Fruit fly (Drosophila melanogaster) whole organism, embryonic: Measurements from ENCODE around the gene CG6277.

Experiments used
- Antp ChIP-seq: fragments of 200-800 bp; sonication (Bioruptor generic); optimal IDR thresholded peaks from 3 replicates; lab custom pipeline; 2016; ENCODE audit warnings: missing biosample characterization, missing genetic modification characterization
- C15 ChIP-seq: fragments of 200-800 bp; sonication (Bioruptor generic); IDR thresholded peaks from 3 replicates; pipeline ENCODE4 v1.3.6; 2022; ENCODE audit warnings: missing biosample characterization, missing genetic modification characterization
- CG10147 ChIP-seq: fragments of 200-800 bp; sonication (Bioruptor generic); optimal IDR thresholded peaks from 2 replicates; lab custom pipeline; 2019; ENCODE audit warnings: missing biosample characterization, mild to moderate bottlenecking, missing genetic modification characterization, moderate library complexity
- CG10654 ChIP-seq: fragments of 200-800 bp; sonication (Bioruptor generic); optimal IDR thresholded peaks from 2 replicates; lab custom pipeline; 2016; ENCODE audit warnings: missing biosample characterization, missing genetic modification characterization
- CG11247 ChIP-seq: fragments of 200-800 bp; sonication (Bioruptor generic); IDR thresholded peaks from 2 replicates; pipeline ENCODE4 v1.3.6; 2022; ENCODE audit warnings: missing biosample characterization, missing genetic modification characterization
- CG12155 ChIP-seq: fragments of 200-800 bp; sonication (Bioruptor generic); optimal IDR thresholded peaks from 3 replicates; lab custom pipeline; 2016; ENCODE audit warnings: missing biosample characterization, missing genetic modification characterization
- CG14860 ChIP-seq: fragments of 200-800 bp; sonication (Bioruptor generic); IDR thresholded peaks from 3 replicates; pipeline ENCODE4 v1.3.6; 2022; ENCODE audit warnings: missing biosample characterization, missing genetic modification characterization; ENCODE audit not compliant: partially characterized antibody
- CG17912 ChIP-seq: fragments of 200-800 bp; sonication (Bioruptor generic); optimal IDR thresholded peaks from 2 replicates; lab custom pipeline; 2018; ENCODE audit warnings: missing biosample characterization, mild to moderate bottlenecking, missing genetic modification characterization
- CG18011 ChIP-seq: fragments of 200-800 bp; sonication (Bioruptor generic); optimal IDR thresholded peaks from 2 replicates; lab custom pipeline; 2017; ENCODE audit warnings: missing biosample characterization, missing genetic modification characterization, mild to moderate bottlenecking, moderate library complexity, missing genotype
- CG18262 ChIP-seq: fragments of 200-800 bp; optimal IDR thresholded peaks from 3 replicates; lab custom pipeline; 2019; ENCODE audit warnings: missing biosample characterization, mild to moderate bottlenecking, missing genetic modification characterization, moderate library complexity
- CG18619 ChIP-seq: fragments of 200-800 bp; sonication (Bioruptor generic); optimal IDR thresholded peaks from 3 replicates; lab custom pipeline; 2017; ENCODE audit warnings: missing biosample characterization, mild to moderate bottlenecking, missing genetic modification characterization
- CG18764 ChIP-seq: fragments of 200-800 bp; sonication (Bioruptor generic); optimal IDR thresholded peaks from 3 replicates; lab custom pipeline; 2016; ENCODE audit warnings: missing biosample characterization, missing genetic modification characterization
- CG30431 ChIP-seq: fragments of 200-800 bp; sonication (Bioruptor generic); optimal IDR thresholded peaks from 2 replicates; lab custom pipeline; 2017; ENCODE audit warnings: missing biosample characterization, missing genetic modification characterization
- CG31441 ChIP-seq: fragments of 200-800 bp; sonication (Bioruptor generic); IDR thresholded peaks from 2 replicates; pipeline ENCODE4 v1.3.6; 2022; ENCODE audit warnings: missing biosample characterization, missing genetic modification characterization
- CG4282 ChIP-seq: fragments of 200-800 bp; sonication (Bioruptor generic); optimal IDR thresholded peaks from 2 replicates; lab custom pipeline; 2016; ENCODE audit warnings: missing biosample characterization, missing genetic modification characterization
- CG5953 ChIP-seq: fragments of 200-800 bp; sonication (Bioruptor generic); IDR thresholded peaks from 2 replicates; pipeline ENCODE4 v1.3.6; 2022; ENCODE audit warnings: missing biosample characterization, missing genetic modification characterization
- CG6854 ChIP-seq: fragments of 200-800 bp; sonication (Bioruptor generic); optimal IDR thresholded peaks from 3 replicates; lab custom pipeline; 2017; ENCODE audit warnings: missing biosample characterization, mild to moderate bottlenecking, missing genetic modification characterization
- CG9817 ChIP-seq: fragments of 200-800 bp; sonication (Bioruptor generic); optimal IDR thresholded peaks from 2 replicates; lab custom pipeline; 2018; ENCODE audit warnings: missing biosample characterization, mild to moderate bottlenecking, missing genetic modification characterization, moderate library complexity
- E2f1 ChIP-seq: fragments of 200-800 bp; sonication (Bioruptor generic); IDR thresholded peaks from 2 replicates; pipeline ENCODE4 v1.3.6; 2022; ENCODE audit warnings: missing biosample characterization, missing genetic modification characterization
- Gsc ChIP-seq: fragments of 200-800 bp; sonication (Bioruptor generic); IDR thresholded peaks from 2 replicates; pipeline ENCODE4 v1.3.6; 2022; ENCODE audit warnings: missing biosample characterization, missing genetic modification characterization
- HHEX ChIP-seq: fragments of 200-800 bp; sonication (Bioruptor generic); optimal IDR thresholded peaks from 3 replicates; lab custom pipeline; 2017; ENCODE audit warnings: missing biosample characterization, mild to moderate bottlenecking, missing genetic modification characterization, missing genetic modification reagents
- Hey ChIP-seq: fragments of 200-800 bp; sonication (Bioruptor generic); optimal IDR thresholded peaks from 3 replicates; lab custom pipeline; 2018; ENCODE audit warnings: missing biosample characterization, mild to moderate bottlenecking, missing genetic modification characterization
- Hr3 ChIP-seq: fragments of 200-800 bp; sonication (Bioruptor generic); optimal IDR thresholded peaks from 3 replicates; lab custom pipeline; 2016; ENCODE audit warnings: missing biosample characterization, missing genetic modification characterization
- MBD-R2 ChIP-seq: fragments of 200-800 bp; sonication (Bioruptor generic); IDR thresholded peaks from 2 replicates; pipeline ENCODE4 v1.3.6; 2022; ENCODE audit warnings: missing biosample characterization, missing genetic modification characterization
- Mad ChIP-seq: fragments of 200-800 bp; sonication (Bioruptor generic); optimal IDR thresholded peaks from 2 replicates; lab custom pipeline; 2016; ENCODE audit warnings: missing biosample characterization, missing genetic modification characterization
- Nf-YA ChIP-seq: fragments of 200-800 bp; sonication (Bioruptor generic); IDR thresholded peaks from 2 replicates; pipeline ENCODE4 v1.3.6; 2022; ENCODE audit warnings: missing biosample characterization, missing genetic modification characterization
- Ptx1 ChIP-seq: fragments of 200-800 bp; sonication (Bioruptor generic); IDR thresholded peaks from 2 replicates; pipeline ENCODE4 v1.3.6; 2022; ENCODE audit warnings: missing biosample characterization, missing genetic modification characterization
- Rx ChIP-seq: fragments of 200-800 bp; sonication (Bioruptor generic); IDR thresholded peaks from 2 replicates; pipeline ENCODE4 v1.3.6; 2022; ENCODE audit warnings: missing biosample characterization, missing genetic modification characterization
- Vsx1 ChIP-seq: fragments of 200-800 bp; sonication (Bioruptor generic); optimal IDR thresholded peaks from 2 replicates; lab custom pipeline; 2017; ENCODE audit warnings: missing biosample characterization, mild to moderate bottlenecking, missing genetic modification characterization, missing genetic modification reagents
- Xbp1 ChIP-seq: fragments of 200-800 bp; sonication (Bioruptor generic); optimal IDR thresholded peaks from 3 replicates; lab custom pipeline; 2016; ENCODE audit warnings: missing biosample characterization, mild to moderate bottlenecking, missing genetic modification characterization
- ab ChIP-seq: fragments of 200-800 bp; sonication (Bioruptor generic); optimal IDR thresholded peaks from 2 replicates; lab custom pipeline; 2016; ENCODE audit warnings: missing biosample characterization, missing genetic modification characterization
- abd-A ChIP-seq: fragments of 200-800 bp; sonication (Bioruptor generic); optimal IDR thresholded peaks from 3 replicates; lab custom pipeline; 2019; ENCODE audit warnings: missing biosample characterization, mild to moderate bottlenecking, missing genetic modification characterization, moderate library complexity
- amos ChIP-seq: fragments of 200-800 bp; sonication (Bioruptor generic); IDR thresholded peaks from 2 replicates; pipeline ENCODE4 v1.3.6; 2022; ENCODE audit warnings: missing biosample characterization, missing genetic modification characterization; ENCODE audit not compliant: partially characterized antibody
- ara ChIP-seq: fragments of 200-800 bp; sonication (Bioruptor generic); IDR thresholded peaks from 2 replicates; pipeline ENCODE4 v1.3.6; 2022; ENCODE audit warnings: missing biosample characterization, missing genetic modification characterization
- cad ChIP-seq: fragments of >200 bp; optimal IDR thresholded peaks from 2 replicates; lab custom pipeline; 2017; ENCODE audit warnings: missing biosample characterization, missing genetic modification characterization
- chm ChIP-seq: fragments of 200-800 bp; sonication (Bioruptor generic); IDR thresholded peaks from 2 replicates; pipeline ENCODE4 v1.3.6; 2022; ENCODE audit warnings: missing biosample characterization, missing genetic modification characterization
- cwo ChIP-seq: fragments of 200-800 bp; sonication (Bioruptor generic); optimal IDR thresholded peaks from 3 replicates; lab custom pipeline; 2017; ENCODE audit warnings: missing biosample characterization, missing genetic modification characterization, mild to moderate bottlenecking, moderate library complexity, missing genetic modification reagents
- dm ChIP-seq: fragments of 200-800 bp; sonication (Bioruptor generic); optimal IDR thresholded peaks from 3 replicates; lab custom pipeline; 2016; ENCODE audit warnings: missing biosample characterization, missing genetic modification characterization
- fd96Cb ChIP-seq: fragments of 200-800 bp; sonication (Bioruptor generic); optimal IDR thresholded peaks from 2 replicates; lab custom pipeline; 2018; ENCODE audit warnings: missing biosample characterization, mild to moderate bottlenecking, missing genetic modification characterization, moderate library complexity
- fru ChIP-seq: fragments of >200 bp; optimal IDR thresholded peaks from 2 replicates; lab custom pipeline; 2017
- ind ChIP-seq: fragments of 200-800 bp; sonication (Bioruptor generic); optimal IDR thresholded peaks from 3 replicates; lab custom pipeline; 2016; ENCODE audit warnings: missing biosample characterization, missing genetic modification characterization
- kah ChIP-seq: fragments of 200-800 bp; sonication (Bioruptor generic); optimal IDR thresholded peaks from 2 replicates; lab custom pipeline; 2018; ENCODE audit warnings: missing biosample characterization, mild to moderate bottlenecking, missing genetic modification characterization
- ken ChIP-seq: fragments of 200-800 bp; sonication (Bioruptor generic); IDR thresholded peaks from 3 replicates; pipeline ENCODE4 v1.3.6; 2022; ENCODE audit warnings: missing biosample characterization, missing genetic modification characterization
- pan ChIP-seq, 4 experiments: fragments of >200 bp in 3 of 4; fragments of 200-800 bp in 1 of 4; sonication (Bioruptor generic) in 1 of 4; optimal IDR thresholded peaks in 3 of 4; IDR thresholded peaks in 1 of 4; 2 replicates each; pipeline versions ENCODE4 v1.3.6 to Lab custom; 2017 to 2022; ENCODE audit warnings: missing biosample characterization in 2 of 4, missing genetic modification characterization in 2 of 4, mixed read lengths in 1 of 4
- pfk ChIP-seq: fragments of 200-800 bp; sonication (Bioruptor generic); optimal IDR thresholded peaks from 2 replicates; lab custom pipeline; 2018; ENCODE audit warnings: missing biosample characterization, mild to moderate bottlenecking, missing genetic modification characterization, moderate library complexity
- pnt ChIP-seq: fragments of 200-800 bp; sonication (Bioruptor generic); optimal IDR thresholded peaks from 3 replicates; lab custom pipeline; 2016; ENCODE audit warnings: missing biosample characterization, missing genetic modification characterization
- sima ChIP-seq: fragments of 200-800 bp; sonication (Bioruptor generic); optimal IDR thresholded peaks from 2 replicates; lab custom pipeline; 2016; ENCODE audit warnings: missing biosample characterization, missing genetic modification characterization
- slou ChIP-seq: fragments of 200-800 bp; sonication (Bioruptor generic); optimal IDR thresholded peaks from 3 replicates; lab custom pipeline; 2016; ENCODE audit warnings: missing biosample characterization, missing genetic modification characterization
- tap ChIP-seq: fragments of 200-800 bp; optimal IDR thresholded peaks from 3 replicates; lab custom pipeline; 2019; ENCODE audit warnings: missing biosample characterization, mild to moderate bottlenecking, missing genetic modification characterization, moderate library complexity
- tna ChIP-seq: fragments of 200-800 bp; sonication (Bioruptor generic); IDR thresholded peaks from 2 replicates; pipeline ENCODE4 v1.3.6; 2022; ENCODE audit warnings: missing biosample characterization, missing genetic modification characterization; ENCODE audit not compliant: partially characterized antibody

The CG6277 gene

DNA sequence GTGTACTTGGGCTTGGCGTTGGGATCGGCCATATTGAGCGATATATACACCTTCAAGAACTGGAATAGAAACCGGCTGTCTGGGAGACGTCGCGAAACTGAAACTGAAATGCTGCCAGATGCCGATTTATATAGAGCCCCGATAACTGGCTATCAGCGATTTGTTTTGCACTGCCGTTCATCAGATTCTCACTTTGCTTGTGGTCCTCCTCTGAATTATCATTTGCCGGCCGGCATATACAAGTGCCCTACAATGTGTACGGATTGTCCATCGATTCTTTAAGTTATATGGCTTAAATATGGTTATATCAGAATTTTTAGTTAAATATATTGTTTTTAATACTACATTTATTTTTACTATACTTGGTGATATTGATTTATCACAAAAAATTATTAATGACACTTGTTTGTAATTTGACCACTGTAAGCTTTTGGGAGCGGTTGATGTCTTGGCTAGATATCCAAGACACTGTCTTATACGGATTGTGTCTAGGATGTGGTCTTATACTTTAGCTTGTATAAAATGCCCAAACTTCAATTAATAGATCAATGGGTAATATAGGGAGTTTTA, 34.5 kb downstream of the CG6277 start, which contains the start of gene CG31075 (continued):
- TF ChIP-seq CG30431 (GFP tag; lab: Kevin White, UChicago) = no peak
- TF ChIP-seq E2f1 = no peak
- peak; percentile 52 for TF ChIP-seq Nf-YA (GFP tag; lab: Robert Waterston, UW)
- no peak for TF ChIP-seq pan (optimal IDR thresholded peaks at IDR 0.05; lab: Kevin White, UChicago)
- peak in 1 of 2 experiments; percentile 62 for TF ChIP-seq pan (GFP tag; optimal IDR thresholded peaks at IDR 0.05 in 1 of 2, IDR thresholded peaks at IDR 0.05 in 1 of 2)
- TF ChIP-seq fd96Cb (tag; lab: Kevin White, UChicago) = no peak
- no peak for TF ChIP-seq Antp (GFP tag; lab: Kevin White, UChicago)
- no peak for TF ChIP-seq CG17912 (GFP tag; lab: Kevin White, UChicago)
- TF ChIP-seq ara (GFP tag; lab: Robert Waterston, UW) = no peak
- TF ChIP-seq abd-A (tag; lab: Kevin White, UChicago) = no peak
- TF ChIP-seq CG18262 (tag; lab: Kevin White, UChicago) = no peak
- TF ChIP-seq ken (GFP tag; lab: Robert Waterston, UW) = 0 out of 3 replicates have a peak, but pooled peaks have one; percentile 41
- TF ChIP-seq dm (GFP tag; lab: Kevin White, UChicago) = no peak
- no peak for TF ChIP-seq cad (GFP tag; lab: Kevin White, UChicago)
- TF ChIP-seq kah (GFP tag; lab: Kevin White, UChicago) = no peak
- no peak for TF ChIP-seq amos (GFP tag; lab: Robert Waterston, UW)
- TF ChIP-seq CG4282 = no peak
- TF ChIP-seq CG18011 = no peak
- peak; percentile 65; the same call in 1 of the 2 replicates for TF ChIP-seq CG5953
- no peak for TF ChIP-seq sima (GFP tag; lab: Kevin White, UChicago)
- TF ChIP-seq CG6854 (GFP tag; lab: Kevin White, UChicago) = peak; percentile 24
- no peak for TF ChIP-seq ab (GFP tag; lab: Kevin White, UChicago)
- TF ChIP-seq CG9817 (tag; lab: Kevin White, UChicago) = peak; percentile 48
- TF ChIP-seq ind (GFP tag; lab: Kevin White, UChicago) = peak; percentile 56
- peak; percentile 18 for TF ChIP-seq Xbp1 (GFP tag; lab: Kevin White, UChicago)
- TF ChIP-seq CG10147 (GFP tag; lab: Kevin White, UChicago) = peak; percentile 63
- TF ChIP-seq CG10654 (GFP tag; lab: Kevin White, UChicago) = peak; percentile 8
- TF ChIP-seq HHEX (GFP tag; lab: Kevin White, UChicago) = peak; percentile 53
- 0 out of 2 replicates have a peak, but pooled peaks have one; percentile 11 for TF ChIP-seq CG31441 (GFP tag; lab: Robert Waterston, UW)
- no peak for TF ChIP-seq C15 (GFP tag; lab: Robert Waterston, UW)
- TF ChIP-seq tna (GFP tag; lab: Robert Waterston, UW) = no peak; the same call in 1 of the 2 replicates
- peak; percentile 74; the same call in 1 of the 2 replicates for TF ChIP-seq MBD-R2 (GFP tag; lab: Robert Waterston, UW)
- peak; percentile 25; the same call in 1 of the 2 replicates for TF ChIP-seq CG11247 (GFP tag; lab: Robert Waterston, UW)
- peak; percentile 28 for TF ChIP-seq CG18619
- peak; percentile 49; the same call in 1 of the 2 replicates for TF ChIP-seq Ptx1 (GFP tag; lab: Robert Waterston, UW)
- no peak for TF ChIP-seq Gsc
- TF ChIP-seq Mad = no peak
- TF ChIP-seq pfk (GFP tag; lab: Kevin White, UChicago) = no peak
- TF ChIP-seq pnt (GFP tag; lab: Kevin White, UChicago) = no peak
- no peak for TF ChIP-seq fru (lab: Kevin White, UChicago)
- TF ChIP-seq CG14860 (GFP tag; lab: Robert Waterston, UW) = no peak
- TF ChIP-seq Rx = no peak
- peak; percentile 16 for TF ChIP-seq slou
- no peak for TF ChIP-seq Hey (tag; lab: Kevin White, UChicago)
- TF ChIP-seq Hr3 = no peak
- no peak for TF ChIP-seq tap (tag; lab: Kevin White, UChicago)
- TF ChIP-seq CG12155 = peak; percentile 37
- no peak; the same call in 1 of the 2 replicates for TF ChIP-seq chm
- TF ChIP-seq cwo = peak; percentile 63
- no peak for TF ChIP-seq CG18764
- TF ChIP-seq Vsx1 (GFP tag; lab: Kevin White, UChicago) = no peak
